Fruit fly (Drosophila melanogaster) whole organism, pupa: ENCODE data around the gene CG31007.

ENCODE experiments used
- CG13204 ChIP-seq: fragments of 200-800 bp; sonication (Bioruptor generic); optimal IDR thresholded peaks from 2 replicates; lab custom pipeline; 2018; ENCODE audit warnings: missing biosample characterization, mild to moderate bottlenecking, missing genetic modification characterization, moderate library complexity
- CG14655 ChIP-seq: fragments of 200-800 bp; sonication (Bioruptor generic); optimal IDR thresholded peaks from 3 replicates; lab custom pipeline; 2017; ENCODE audit warnings: mild to moderate bottlenecking, missing biosample characterization, missing genetic modification reagents, missing genetic modification characterization
- CG15710 ChIP-seq: fragments of 200-800 bp; sonication (Bioruptor generic); optimal IDR thresholded peaks from 2 replicates; lab custom pipeline; 2018; ENCODE audit warnings: missing biosample characterization, mild to moderate bottlenecking, missing genetic modification characterization, moderate library complexity
- CG17806 ChIP-seq: fragments of 200-800 bp; sonication (Bioruptor generic); optimal IDR thresholded peaks from 2 replicates; lab custom pipeline; 2018; ENCODE audit warnings: missing biosample characterization, mild to moderate bottlenecking, missing genetic modification characterization, moderate library complexity
- CG32121 ChIP-seq: fragments of 200-800 bp; sonication (Bioruptor generic); IDR thresholded peaks from 2 replicates; pipeline ENCODE4 v1.3.6; 2022; ENCODE audit warnings: missing biosample characterization, missing genetic modification characterization
- CG4496 ChIP-seq: fragments of 200-800 bp; sonication (Bioruptor generic); IDR thresholded peaks from 3 replicates; pipeline ENCODE4 v1.3.6; 2022; ENCODE audit warnings: missing biosample characterization, missing genetic modification characterization
- CG8301 ChIP-seq: fragments of 200-800 bp; sonication (Bioruptor generic); optimal IDR thresholded peaks from 2 replicates; lab custom pipeline; 2018; ENCODE audit warnings: missing biosample characterization, mild to moderate bottlenecking, missing genetic modification characterization
- D1 ChIP-seq: fragments of 200-800 bp; sonication (Bioruptor generic); optimal IDR thresholded peaks from 2 replicates; lab custom pipeline; 2018; ENCODE audit warnings: missing biosample characterization, mild to moderate bottlenecking, missing genetic modification characterization, moderate library complexity
- EcR ChIP-seq: fragments of 200-800 bp; sonication (Bioruptor generic); optimal IDR thresholded peaks from 3 replicates; lab custom pipeline; 2019; ENCODE audit warnings: missing biosample characterization, missing genetic modification characterization, mild to moderate bottlenecking, moderate library complexity, missing genetic modification reagents
- Ets98B ChIP-seq: fragments of 200-800 bp; sonication (Bioruptor generic); IDR thresholded peaks from 2 replicates; pipeline ENCODE4 v1.3.6; 2022; ENCODE audit warnings: missing biosample characterization, missing genetic modification characterization
- Pif1B ChIP-seq: fragments of 200-800 bp; sonication (Bioruptor generic); optimal IDR thresholded peaks from 3 replicates; lab custom pipeline; 2016; ENCODE audit warnings: missing biosample characterization, missing genetic modification characterization
- gl ChIP-seq: fragments of 200-800 bp; sonication (Bioruptor generic); optimal IDR thresholded peaks from 2 replicates; lab custom pipeline; 2018; ENCODE audit warnings: missing biosample characterization, mild to moderate bottlenecking, missing genetic modification characterization

DNA sequence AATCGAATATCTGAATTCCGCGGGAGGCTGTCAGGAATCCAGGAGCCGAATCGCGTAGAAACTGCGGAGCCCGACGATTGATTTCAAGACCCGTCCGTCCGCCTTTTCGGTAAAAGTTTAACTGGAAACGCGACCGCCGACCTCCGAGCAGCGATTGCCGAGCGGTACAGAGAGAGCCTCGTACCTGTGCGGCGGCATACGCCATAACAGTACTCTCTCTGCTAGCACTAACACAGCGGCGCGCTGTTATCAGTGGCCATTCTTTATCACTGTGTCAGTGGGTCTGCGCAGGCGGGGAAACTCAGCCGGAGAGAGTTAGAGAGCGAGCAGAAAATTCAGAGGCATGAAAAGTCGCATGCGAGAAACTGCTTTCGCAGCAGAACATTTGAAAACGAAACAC, 24.5 kb upstream of the CG31007 start, which contains the start of gene 5-HT7:
- TF ChIP-seq Pif1B (GFP tag; lab: Kevin White, UChicago): no peak
- no peak for TF ChIP-seq CG14655 (GFP tag; lab: Kevin White, UChicago)
- TF ChIP-seq EcR (GFP tag; lab: Kevin White, UChicago): no peak
- TF ChIP-seq CG32121 (GFP tag; lab: Robert Waterston, UW): no peak
- no peak for TF ChIP-seq CG8301 (tag; lab: Kevin White, UChicago)
- peak; percentile 63 for TF ChIP-seq CG13204
- TF ChIP-seq CG15710 (tag; lab: Kevin White, UChicago): no peak
- TF ChIP-seq Ets98B (GFP tag; lab: Robert Waterston, UW): no peak
- no peak for TF ChIP-seq CG4496 (GFP tag; lab: Robert Waterston, UW)
- no peak for TF ChIP-seq CG17806 (tag; lab: Kevin White, UChicago)
- TF ChIP-seq gl: no peak
- no peak for TF ChIP-seq D1
